Fruit fly (Drosophila melanogaster) whole organism, embryonic: ENCODE measurements around the gene stet.
A peak's percentile ranks its signal among the peaks of the same experiment; 100 is the strongest.

Experiments used
- C15 ChIP-seq: fragments of 200-800 bp; sonication (Bioruptor generic); IDR thresholded peaks from 3 replicates; pipeline ENCODE4 v1.3.6; 2022; ENCODE audit warnings: missing biosample characterization, missing genetic modification characterization
- CG10209 ChIP-seq: fragments of 200-800 bp; sonication (Bioruptor generic); optimal IDR thresholded peaks from 3 replicates; lab custom pipeline; 2017; ENCODE audit warnings: missing biosample characterization, mild to moderate bottlenecking, missing genetic modification characterization, missing genetic modification reagents
- CG12104 ChIP-seq: fragments of 200-800 bp; sonication (Bioruptor generic); optimal IDR thresholded peaks from 3 replicates; lab custom pipeline; 2016; ENCODE audit warnings: missing biosample characterization, missing genetic modification characterization
- CG12769 ChIP-seq: fragments of 200-800 bp; sonication (Bioruptor generic); optimal IDR thresholded peaks from 2 replicates; lab custom pipeline; 2019; ENCODE audit warnings: missing biosample characterization, mild to moderate bottlenecking, missing genetic modification characterization, moderate library complexity
- CG14014 ChIP-seq: fragments of 200-800 bp; sonication (Bioruptor generic); IDR thresholded peaks from 2 replicates; pipeline ENCODE4 v1.3.6; 2022; ENCODE audit warnings: missing biosample characterization, missing genetic modification characterization
- CG14667 ChIP-seq: fragments of 200-800 bp; sonication (Bioruptor generic); IDR thresholded peaks from 2 replicates; pipeline ENCODE4 v1.3.6; 2022; ENCODE audit warnings: missing biosample characterization, missing genetic modification characterization
- CG15479 ChIP-seq: fragments of 200-800 bp; sonication (Bioruptor generic); optimal IDR thresholded peaks from 3 replicates; lab custom pipeline; 2019; ENCODE audit warnings: missing biosample characterization, mild to moderate bottlenecking, missing genetic modification characterization, moderate library complexity
- CG31388 ChIP-seq: fragments of 200-800 bp; sonication (Bioruptor generic); optimal IDR thresholded peaks from 2 replicates; lab custom pipeline; 2016; ENCODE audit warnings: missing biosample characterization, missing genetic modification characterization
- CG3163 ChIP-seq: fragments of 200-800 bp; sonication (Bioruptor generic); optimal IDR thresholded peaks from 3 replicates; lab custom pipeline; 2016; ENCODE audit warnings: missing biosample characterization, missing genetic modification characterization
- CG3407 ChIP-seq: fragments of 200-800 bp; sonication (Bioruptor generic); optimal IDR thresholded peaks from 2 replicates; lab custom pipeline; 2018; ENCODE audit warnings: missing biosample characterization, mild to moderate bottlenecking, missing genetic modification characterization
- CG3995 ChIP-seq: fragments of 200-800 bp; sonication (Bioruptor generic); optimal IDR thresholded peaks from 3 replicates; lab custom pipeline; 2016; ENCODE audit warnings: missing biosample characterization, missing genetic modification characterization
- CG4328 ChIP-seq: fragments of 200-800 bp; sonication (Bioruptor generic); optimal IDR thresholded peaks from 3 replicates; lab custom pipeline; 2017; ENCODE audit warnings: missing biosample characterization, missing genetic modification reagents, missing genetic modification characterization
- CG4707 ChIP-seq: fragments of 200-800 bp; sonication (Bioruptor generic); optimal IDR thresholded peaks from 2 replicates; lab custom pipeline; 2018; ENCODE audit warnings: missing biosample characterization, mild to moderate bottlenecking, missing genetic modification characterization, moderate library complexity
- CG8089 ChIP-seq: fragments of 200-800 bp; sonication (Bioruptor generic); optimal IDR thresholded peaks from 3 replicates; lab custom pipeline; 2016; ENCODE audit warnings: missing biosample characterization, missing genetic modification characterization
- CG9876 ChIP-seq: fragments of 200-800 bp; sonication (Bioruptor generic); optimal IDR thresholded peaks from 2 replicates; lab custom pipeline; 2016; ENCODE audit warnings: missing biosample characterization, missing genetic modification characterization
- Camta ChIP-seq: fragments of 200-800 bp; sonication (Bioruptor generic); optimal IDR thresholded peaks from 2 replicates; lab custom pipeline; 2016; ENCODE audit warnings: missing biosample characterization, missing genetic modification characterization
- D19A ChIP-seq: fragments of 200-800 bp; optimal IDR thresholded peaks from 3 replicates; lab custom pipeline; 2019; ENCODE audit warnings: missing biosample characterization, mild to moderate bottlenecking, missing genetic modification characterization, moderate library complexity
- Dbx ChIP-seq: fragments of 200-800 bp; sonication (Bioruptor generic); IDR thresholded peaks from 3 replicates; pipeline ENCODE4 v1.3.6; 2022; ENCODE audit warnings: missing biosample characterization, missing genetic modification characterization
- Gsc ChIP-seq: fragments of 200-800 bp; sonication (Bioruptor generic); IDR thresholded peaks from 2 replicates; pipeline ENCODE4 v1.3.6; 2022; ENCODE audit warnings: missing biosample characterization, missing genetic modification characterization
- HHEX ChIP-seq: fragments of 200-800 bp; sonication (Bioruptor generic); optimal IDR thresholded peaks from 3 replicates; lab custom pipeline; 2017; ENCODE audit warnings: missing biosample characterization, mild to moderate bottlenecking, missing genetic modification characterization, missing genetic modification reagents
- HLH54F ChIP-seq: fragments of 200-800 bp; sonication (Bioruptor generic); optimal IDR thresholded peaks from 3 replicates; lab custom pipeline; 2016; ENCODE audit warnings: missing biosample characterization, missing genetic modification characterization
- Hr51 ChIP-seq, 2 experiments: fragments of 200-800 bp; sonication (Bioruptor generic); optimal IDR thresholded peaks; 2 replicates in 1 of 2; 3 replicates in 1 of 2; lab custom pipeline; 2016 to 2018; ENCODE audit warnings: missing biosample characterization in 2 of 2, missing genetic modification characterization in 2 of 2, mild to moderate bottlenecking in 1 of 2, moderate library complexity in 1 of 2
- Mrtf ChIP-seq: fragments of 200-800 bp; sonication (Bioruptor generic); IDR thresholded peaks from 3 replicates; pipeline ENCODE4 v1.3.6; 2022; ENCODE audit warnings: missing biosample characterization, missing genetic modification characterization
- Neu2 ChIP-seq: fragments of 200-800 bp; sonication (Bioruptor generic); optimal IDR thresholded peaks from 3 replicates; lab custom pipeline; 2016; ENCODE audit warnings: missing biosample characterization, missing genetic modification characterization, borderline replicate concordance
- Rfx ChIP-seq: fragments of 200-800 bp; sonication (Bioruptor generic); IDR thresholded peaks from 2 replicates; pipeline ENCODE4 v1.3.6; 2022; ENCODE audit warnings: missing biosample characterization, missing genetic modification characterization
- Rx ChIP-seq: fragments of 200-800 bp; sonication (Bioruptor generic); IDR thresholded peaks from 2 replicates; pipeline ENCODE4 v1.3.6; 2022; ENCODE audit warnings: missing biosample characterization, missing genetic modification characterization
- Sin3A ChIP-seq: fragments of >200 bp; optimal IDR thresholded peaks from 2 replicates; lab custom pipeline; 2018
- Xbp1 ChIP-seq: fragments of 200-800 bp; sonication (Bioruptor generic); optimal IDR thresholded peaks from 3 replicates; lab custom pipeline; 2016; ENCODE audit warnings: missing biosample characterization, mild to moderate bottlenecking, missing genetic modification characterization
- ci ChIP-seq: fragments of 200-800 bp; sonication (Bioruptor generic); IDR thresholded peaks from 3 replicates; pipeline ENCODE4 v1.3.6; 2022; ENCODE audit warnings: missing biosample characterization, missing genetic modification characterization
- crp ChIP-seq, 2 experiments: fragments of 200-800 bp; sonication (Bioruptor generic); optimal IDR thresholded peaks; 2 replicates in 1 of 2; 3 replicates in 1 of 2; lab custom pipeline; 2017; ENCODE audit warnings: missing biosample characterization in 2 of 2, missing genetic modification characterization in 2 of 2, mild to moderate bottlenecking in 1 of 2, moderate library complexity in 1 of 2
- dm ChIP-seq: fragments of 200-800 bp; sonication (Bioruptor generic); optimal IDR thresholded peaks from 3 replicates; lab custom pipeline; 2016; ENCODE audit warnings: missing biosample characterization, missing genetic modification characterization
- dmrt99B ChIP-seq: fragments of 200-800 bp; sonication (Bioruptor generic); optimal IDR thresholded peaks from 2 replicates; lab custom pipeline; 2018; ENCODE audit warnings: missing biosample characterization, mild to moderate bottlenecking, missing genetic modification characterization, moderate library complexity
- ewg ChIP-seq: fragments of 200-800 bp; sonication (Bioruptor generic); optimal IDR thresholded peaks from 3 replicates; lab custom pipeline; 2017; ENCODE audit warnings: mild to moderate bottlenecking, missing biosample characterization, missing genetic modification reagents, missing genetic modification characterization
- exex ChIP-seq: fragments of 200-800 bp; sonication (Bioruptor generic); optimal IDR thresholded peaks from 4 replicates; lab custom pipeline; 2018; ENCODE audit warnings: missing biosample characterization, mild to moderate bottlenecking, missing genetic modification characterization, moderate library complexity
- grn ChIP-seq: fragments of 200-800 bp; sonication (Bioruptor generic); optimal IDR thresholded peaks from 3 replicates; lab custom pipeline; 2017; ENCODE audit warnings: missing biosample characterization, missing genetic modification characterization
- gt ChIP-seq: fragments of 200-800 bp; sonication (Bioruptor generic); IDR thresholded peaks from 2 replicates; pipeline ENCODE4 v1.3.6; 2022; ENCODE audit warnings: missing biosample characterization, missing genetic modification characterization
- kah ChIP-seq: fragments of 200-800 bp; sonication (Bioruptor generic); optimal IDR thresholded peaks from 2 replicates; lab custom pipeline; 2018; ENCODE audit warnings: missing biosample characterization, mild to moderate bottlenecking, missing genetic modification characterization
- lbe ChIP-seq: fragments of 200-800 bp; sonication (Bioruptor generic); optimal IDR thresholded peaks from 2 replicates; lab custom pipeline; 2016; ENCODE audit warnings: missing biosample characterization, mild to moderate bottlenecking, missing genetic modification characterization
- lilli ChIP-seq: fragments of 200-800 bp; sonication (Bioruptor generic); optimal IDR thresholded peaks from 3 replicates; lab custom pipeline; 2016; ENCODE audit warnings: missing biosample characterization, missing genetic modification characterization
- mirr ChIP-seq: fragments of 200-800 bp; sonication (Bioruptor generic); optimal IDR thresholded peaks from 3 replicates; lab custom pipeline; 2018; ENCODE audit warnings: missing biosample characterization, mild to moderate bottlenecking, missing genetic modification characterization
- mld ChIP-seq: fragments of 200-800 bp; sonication (Bioruptor generic); IDR thresholded peaks from 3 replicates; pipeline ENCODE4 v1.3.6; 2022; ENCODE audit warnings: missing biosample characterization, missing genetic modification characterization; ENCODE audit not compliant: partially characterized antibody
- pan ChIP-seq, 4 experiments: fragments of >200 bp in 3 of 4; fragments of 200-800 bp in 1 of 4; sonication (Bioruptor generic) in 1 of 4; optimal IDR thresholded peaks in 3 of 4; IDR thresholded peaks in 1 of 4; 2 replicates each; pipeline versions ENCODE4 v1.3.6 to Lab custom; 2017 to 2022; ENCODE audit warnings: missing biosample characterization in 2 of 4, missing genetic modification characterization in 2 of 4, mixed read lengths in 1 of 4
- pho ChIP-seq: fragments of 200-800 bp; sonication (Bioruptor generic); optimal IDR thresholded peaks from 2 replicates; lab custom pipeline; 2016; ENCODE audit warnings: missing biosample characterization, missing genetic modification characterization
- slou ChIP-seq: fragments of 200-800 bp; sonication (Bioruptor generic); optimal IDR thresholded peaks from 3 replicates; lab custom pipeline; 2016; ENCODE audit warnings: missing biosample characterization, missing genetic modification characterization
- so ChIP-seq: fragments of 200-800 bp; sonication (Bioruptor generic); IDR thresholded peaks from 3 replicates; pipeline ENCODE4 v1.3.6; 2022; ENCODE audit warnings: missing biosample characterization, missing genetic modification characterization
- tap ChIP-seq: fragments of 200-800 bp; optimal IDR thresholded peaks from 3 replicates; lab custom pipeline; 2019; ENCODE audit warnings: missing biosample characterization, mild to moderate bottlenecking, missing genetic modification characterization, moderate library complexity
- trem ChIP-seq: fragments of 200-800 bp; optimal IDR thresholded peaks from 3 replicates; lab custom pipeline; 2019; ENCODE audit warnings: missing biosample characterization, mild to moderate bottlenecking, missing genetic modification characterization, moderate library complexity
- wor ChIP-seq: fragments of 200-800 bp; sonication (Bioruptor generic); IDR thresholded peaks from 2 replicates; pipeline ENCODE4 v1.3.6; 2022; ENCODE audit warnings: missing biosample characterization, missing genetic modification characterization

Gene stet

DNA sequence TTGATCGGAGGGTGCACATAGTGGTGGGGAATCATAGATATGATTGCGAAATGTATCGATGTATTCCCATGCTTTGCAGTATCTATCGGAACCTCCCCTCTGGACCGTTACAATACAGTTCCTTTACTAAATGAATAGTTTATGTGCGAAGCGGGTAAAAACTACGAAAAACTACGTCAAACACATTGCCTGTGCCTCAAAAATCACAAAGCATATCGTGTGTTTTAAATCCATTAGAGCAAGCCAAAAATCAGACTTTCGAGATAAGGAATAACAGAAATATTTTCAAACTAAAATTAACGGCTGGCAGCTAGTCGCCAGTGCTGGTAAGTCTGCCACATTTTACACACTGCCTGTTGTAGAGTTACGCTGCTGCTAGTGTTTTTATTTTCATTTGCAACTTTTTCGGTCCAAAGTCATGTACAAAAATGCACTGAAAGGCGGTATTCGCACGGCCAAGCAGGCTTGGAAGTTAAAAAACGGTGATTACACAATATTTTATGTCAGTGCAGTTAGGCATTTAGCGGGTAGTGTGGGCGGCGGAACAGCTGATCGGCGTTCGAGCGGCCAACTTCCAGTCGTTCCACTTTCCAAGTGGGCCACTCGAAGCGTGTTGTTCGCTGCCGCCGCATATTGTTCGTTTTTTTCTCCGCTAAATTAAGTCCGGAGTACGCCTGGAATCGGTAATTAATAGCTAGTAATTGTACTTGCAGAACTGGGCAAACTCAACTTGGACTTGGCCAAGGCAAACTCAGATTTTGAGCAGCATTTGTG is 28.1 kb upstream of the stet start (continued):
- TF ChIP-seq CG31388 (GFP tag; lab: Kevin White, UChicago) (peak; percentile 16), Hr51 (GFP tag; optimal IDR thresholded peaks at IDR 0.05; lab: Kevin White, UChicago) (peak in 1 of 2 experiments; percentile 67), pan (optimal IDR thresholded peaks at IDR 0.05; lab: Kevin White, UChicago) (no peak), pan (GFP tag; optimal IDR thresholded peaks at IDR 0.05 in 1 of 2, IDR thresholded peaks at IDR 0.05 in 1 of 2) (peak in 1 of 2 experiments; percentile 23), slou (GFP tag; lab: Kevin White, UChicago) (no peak), so (0 out of 3 replicates have a peak, but pooled peaks have one; percentile 48), grn (peak; percentile 46), kah (GFP tag; lab: Kevin White, UChicago) (no peak), Gsc (no peak), gt (GFP tag; lab: Robert Waterston, UW) (no peak), Mrtf (GFP tag; lab: Robert Waterston, UW) (no peak), CG4328 (GFP tag; lab: Kevin White, UChicago) (no peak), C15 (GFP tag; lab: Robert Waterston, UW) (no peak), CG12769 (tag; lab: Kevin White, UChicago) (no peak), trem (tag; lab: Kevin White, UChicago) (peak; percentile 62), dmrt99B (tag; lab: Kevin White, UChicago) (no peak), wor (GFP tag; lab: Robert Waterston, UW) (0 out of 2 replicates have a peak, but pooled peaks have one; percentile 35), Camta (GFP tag; lab: Kevin White, UChicago) (peak; percentile 61), crp (GFP tag; optimal IDR thresholded peaks at IDR 0.05; lab: Kevin White, UChicago) (peak; percentile 73 to 95), pho (GFP tag; lab: Kevin White, UChicago) (peak; percentile 52), CG9876 (GFP tag; lab: Kevin White, UChicago) (peak; percentile 29), CG3407 (GFP tag; lab: Kevin White, UChicago) (peak; percentile 17), CG8089 (GFP tag; lab: Kevin White, UChicago) (peak; percentile 34), lbe (GFP tag; lab: Kevin White, UChicago) (peak; percentile 54), CG14014 (peak; percentile 57; the same call in 1 of the 2 replicates), HHEX (GFP tag; lab: Kevin White, UChicago) (no peak), ewg (GFP tag; lab: Kevin White, UChicago) (peak; percentile 60), CG14667 (0 out of 2 replicates have a peak, but pooled peaks have one; percentile 27), Dbx (GFP tag; lab: Robert Waterston, UW) (no peak), Rfx (GFP tag; lab: Robert Waterston, UW) (peak; percentile 22; the same call in 1 of the 2 replicates), Xbp1 (GFP tag; lab: Kevin White, UChicago) (peak; percentile 74), D19A (tag; lab: Kevin White, UChicago) (no peak), CG3995 (GFP tag; lab: Kevin White, UChicago) (peak; percentile 94), Neu2 (no peak), CG4707 (GFP tag; lab: Kevin White, UChicago) (peak; percentile 23), dm (GFP tag; lab: Kevin White, UChicago) (peak; percentile 37), tap (tag; lab: Kevin White, UChicago) (no peak), CG10209 (peak; percentile 39), HLH54F (peak; percentile 73), Sin3A (peak; percentile 96), exex (tag; lab: Kevin White, UChicago) (peak; percentile 5), CG15479 (GFP tag; lab: Kevin White, UChicago) (no peak), ci (GFP tag; lab: Robert Waterston, UW) (peak; percentile 62; the same call in 2 of the 3 replicates), mld (GFP tag; lab: Robert Waterston, UW) (peak; percentile 29; the same call in 1 of the 3 replicates), mirr (GFP tag; lab: Kevin White, UChicago) (peak; percentile 16), CG3163 (GFP tag; lab: Kevin White, UChicago) (peak; percentile 51), lilli (GFP tag; lab: Kevin White, UChicago) (peak; percentile 80), Rx (GFP tag; lab: Robert Waterston, UW) (peak; percentile 35; the same call in 1 of the 2 replicates), CG12104 (GFP tag; lab: Kevin White, UChicago) (peak; percentile 26)
